Worm (Caenorhabditis elegans) whole organism, L3 larva: Measurements from ENCODE around the gene mrpl-50.

ENCODE experiments used
- R02D3.7 ChIP-seq: fragments of 150-350 bp; optimal IDR thresholded peaks from 2 replicates; lab custom pipeline; 2014; ENCODE audit warnings: missing biosample characterization, missing genetic modification characterization
- elt-2 ChIP-seq: sonication (generic microtip); optimal IDR thresholded peaks from 2 replicates; lab custom pipeline; 2016; ENCODE audit warnings: missing genetic modification reagents, mild to moderate bottlenecking, missing genetic modification characterization, missing compliant biosample characterization
- pha-4 ChIP-seq: fragments of 150-350 bp; optimal IDR thresholded peaks from 2 replicates; lab custom pipeline; 2014; ENCODE audit warnings: missing biosample characterization, missing genetic modification reagents, missing genetic modification characterization
- pqm-1 ChIP-seq: fragments of 150-350 bp; optimal IDR thresholded peaks from 2 replicates; lab custom pipeline; 2017; ENCODE audit warnings: missing biosample characterization, missing genetic modification characterization, inconsistent platforms
- snpc-4 ChIP-seq: fragments of 150-350 bp; optimal IDR thresholded peaks from 2 replicates; lab custom pipeline; 2014; ENCODE audit warnings: missing biosample characterization, missing genetic modification characterization
- unc-62 ChIP-seq: fragments of 150-350 bp; sonication (generic microtip); optimal IDR thresholded peaks from 4 replicates; lab custom pipeline; 2014; ENCODE audit warnings: missing biosample characterization, missing genetic modification reagents, missing genetic modification characterization

- TF ChIP-seq pqm-1 (tag; lab: Kevin White, UChicago) (no peak), elt-2 (tag; lab: Kevin White, UChicago) (no peak), unc-62 (no peak), pha-4 (no peak), R02D3.7 (no peak), snpc-4 (tag; lab: Kevin White, UChicago) (no peak)
Observed at ce11 chrII:8883559-8883958, 46.1 kb upstream of the mrpl-50 start, which contains the start of gene rha-1.
